Worm (Caenorhabditis elegans) whole organism, L3 larva: ENCODE data around the gene nspc-5.

ENCODE experiments used
- R02D3.7 ChIP-seq: fragments of 150-350 bp; optimal IDR thresholded peaks from 2 replicates; lab custom pipeline; 2014; ENCODE audit warnings: missing biosample characterization, missing genetic modification characterization
- ZK546.5 ChIP-seq: sonication (generic microtip); optimal IDR thresholded peaks from 2 replicates; lab custom pipeline; 2017; ENCODE audit warnings: missing biosample characterization, missing genetic modification characterization
- aly-2 ChIP-seq: fragments of 150-350 bp; optimal IDR thresholded peaks from 2 replicates; lab custom pipeline; 2014; ENCODE audit warnings: missing biosample characterization, missing genetic modification characterization
- ceh-28 ChIP-seq: fragments of 150-350 bp; optimal IDR thresholded peaks from 2 replicates; lab custom pipeline; 2014; ENCODE audit warnings: missing biosample characterization, missing genetic modification reagents, missing genetic modification characterization
- ceh-9 ChIP-seq: sonication (generic microtip); optimal IDR thresholded peaks from 2 replicates; lab custom pipeline; 2018; ENCODE audit warnings: missing biosample characterization, missing genetic modification characterization
- daf-12 ChIP-seq: fragments of 150-350 bp; optimal IDR thresholded peaks from 2 replicates; lab custom pipeline; 2014; ENCODE audit warnings: missing biosample characterization, missing genetic modification reagents, missing genetic modification characterization
- egl-27 ChIP-seq: sonication (generic microtip); optimal IDR thresholded peaks from 4 replicates; lab custom pipeline; 2017; ENCODE audit warnings: missing biosample characterization, missing genetic modification reagents, missing genetic modification characterization
- egl-5 ChIP-seq: fragments of 150-350 bp; optimal IDR thresholded peaks from 2 replicates; lab custom pipeline; 2017; ENCODE audit warnings: missing biosample characterization, missing genetic modification reagents, missing genetic modification characterization, inconsistent platforms
- elt-1 ChIP-seq: fragments of 150-350 bp; optimal IDR thresholded peaks from 2 replicates; lab custom pipeline; 2014; ENCODE audit warnings: missing biosample characterization, missing genetic modification characterization
- fkh-10 ChIP-seq: sonication (generic microtip); optimal IDR thresholded peaks from 2 replicates; lab custom pipeline; 2017; ENCODE audit warnings: missing biosample characterization, missing genetic modification reagents, missing genetic modification characterization
- fkh-2 ChIP-seq: fragments of 150-350 bp; optimal IDR thresholded peaks from 2 replicates; lab custom pipeline; 2014; ENCODE audit warnings: missing biosample characterization, missing genetic modification reagents, missing genetic modification characterization
- fos-1 ChIP-seq: fragments of 150-350 bp; optimal IDR thresholded peaks from 2 replicates; lab custom pipeline; 2014; ENCODE audit warnings: missing biosample characterization, missing genetic modification characterization
- hmg-11 ChIP-seq: sonication (generic microtip); optimal IDR thresholded peaks from 2 replicates; lab custom pipeline; 2016; ENCODE audit warnings: missing genetic modification characterization, missing compliant biosample characterization
- jun-1 ChIP-seq: fragments of 150-350 bp; optimal IDR thresholded peaks from 2 replicates; lab custom pipeline; 2014; ENCODE audit warnings: missing biosample characterization, missing genetic modification reagents, missing genetic modification characterization
- lin-39 ChIP-seq: fragments of 150-350 bp; optimal IDR thresholded peaks from 2 replicates; lab custom pipeline; 2018; ENCODE audit warnings: missing biosample characterization, missing genetic modification reagents, missing genetic modification characterization
- lsy-12 ChIP-seq: sonication (generic microtip); optimal IDR thresholded peaks from 2 replicates; lab custom pipeline; 2016; ENCODE audit warnings: mild to moderate bottlenecking, missing genetic modification characterization, missing compliant biosample characterization
- mml-1 ChIP-seq: fragments of 150-350 bp; sonication (generic microtip); optimal IDR thresholded peaks from 3 replicates; lab custom pipeline; 2014; ENCODE audit warnings: missing biosample characterization, missing genetic modification characterization
- nfya-1 ChIP-seq: sonication (generic microtip); optimal IDR thresholded peaks from 2 replicates; lab custom pipeline; 2017; ENCODE audit warnings: missing genetic modification characterization, mild to moderate bottlenecking, missing compliant biosample characterization, antibody characterized with exemption, moderate library complexity; ENCODE audit not compliant: insufficient read depth
- nhr-11 ChIP-seq: fragments of 150-350 bp; optimal IDR thresholded peaks from 2 replicates; lab custom pipeline; 2014; ENCODE audit warnings: missing biosample characterization, missing genetic modification characterization
- nhr-12 ChIP-seq: fragments of 150-350 bp; optimal IDR thresholded peaks from 2 replicates; lab custom pipeline; 2014; ENCODE audit warnings: missing biosample characterization, missing genetic modification characterization
- nhr-23 ChIP-seq: fragments of 150-350 bp; optimal IDR thresholded peaks from 2 replicates; lab custom pipeline; 2014; ENCODE audit warnings: missing biosample characterization, missing genetic modification reagents, missing genetic modification characterization
- nhr-25 ChIP-seq: sonication (generic microtip); optimal IDR thresholded peaks from 2 replicates; lab custom pipeline; 2017; ENCODE audit warnings: missing biosample characterization, missing genetic modification characterization
- nhr-28 ChIP-seq: fragments of 150-350 bp; optimal IDR thresholded peaks from 2 replicates; lab custom pipeline; 2014; ENCODE audit warnings: missing biosample characterization, missing genetic modification characterization
- nhr-43 ChIP-seq: sonication (generic microtip); optimal IDR thresholded peaks from 2 replicates; lab custom pipeline; 2016; ENCODE audit warnings: mild to moderate bottlenecking, missing genetic modification characterization, missing compliant biosample characterization; ENCODE audit not compliant: poor library complexity, severe bottlenecking
- nhr-67 ChIP-seq: fragments of 150-350 bp; optimal IDR thresholded peaks from 2 replicates; lab custom pipeline; 2014; ENCODE audit warnings: missing biosample characterization, missing genetic modification characterization
- nhr-77 ChIP-seq: fragments of 150-350 bp; optimal IDR thresholded peaks from 2 replicates; lab custom pipeline; 2014; ENCODE audit warnings: missing biosample characterization, missing genetic modification characterization
- pha-4 ChIP-seq: fragments of 150-350 bp; optimal IDR thresholded peaks from 2 replicates; lab custom pipeline; 2014; ENCODE audit warnings: missing biosample characterization, missing genetic modification reagents, missing genetic modification characterization
- pqm-1 ChIP-seq: fragments of 150-350 bp; optimal IDR thresholded peaks from 2 replicates; lab custom pipeline; 2017; ENCODE audit warnings: missing biosample characterization, missing genetic modification characterization, inconsistent platforms
- skn-1 ChIP-seq: fragments of 150-350 bp; optimal IDR thresholded peaks from 2 replicates; lab custom pipeline; 2014; ENCODE audit warnings: missing biosample characterization, missing genetic modification characterization
- snpc-4 ChIP-seq: fragments of 150-350 bp; optimal IDR thresholded peaks from 2 replicates; lab custom pipeline; 2014; ENCODE audit warnings: missing biosample characterization, missing genetic modification characterization
- tbx-2 ChIP-seq: sonication (generic microtip); optimal IDR thresholded peaks from 2 replicates; lab custom pipeline; 2016; ENCODE audit warnings: mild to moderate bottlenecking, missing genetic modification characterization, missing compliant biosample characterization
- unc-39 ChIP-seq: sonication (generic microtip); optimal IDR thresholded peaks from 4 replicates; lab custom pipeline; 2017; ENCODE audit warnings: missing biosample characterization, missing genetic modification characterization
- unc-62 ChIP-seq: fragments of 150-350 bp; sonication (generic microtip); optimal IDR thresholded peaks from 4 replicates; lab custom pipeline; 2014; ENCODE audit warnings: missing biosample characterization, missing genetic modification reagents, missing genetic modification characterization
- zag-1 ChIP-seq: fragments of 150-350 bp; optimal IDR thresholded peaks from 2 replicates; lab custom pipeline; 2014; ENCODE audit warnings: missing biosample characterization, missing genetic modification characterization
- ztf-4 ChIP-seq: fragments of 150-350 bp; optimal IDR thresholded peaks from 2 replicates; lab custom pipeline; 2014; ENCODE audit warnings: missing biosample characterization, missing genetic modification characterization

Gene nspc-5

DNA sequence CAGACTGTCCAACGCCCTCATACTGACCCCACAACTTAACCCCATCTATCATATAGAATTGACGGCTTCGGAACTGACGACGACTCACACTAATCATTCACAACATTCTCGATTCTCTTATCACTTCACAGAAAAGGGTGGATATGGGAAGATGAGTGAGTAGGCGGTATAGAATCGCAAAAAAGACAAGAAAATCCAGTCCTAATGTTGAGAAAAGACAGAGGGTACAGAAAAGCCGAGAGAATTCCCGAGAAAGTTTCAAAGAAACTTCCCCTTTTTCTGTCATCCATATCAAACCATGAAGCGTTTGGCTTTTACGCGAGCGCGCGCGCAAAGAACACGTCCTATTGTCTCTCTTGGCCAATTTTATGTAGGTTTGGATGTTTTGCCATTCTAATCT, 34.3 kb upstream of the nspc-5 start:
- TF ChIP-seq elt-1 (tag; lab: Kevin White, UChicago) (no peak), nhr-23 (tag; lab: Kevin White, UChicago) (peak; percentile 71), nhr-43 (tag; lab: Kevin White, UChicago) (peak; percentile 60), lsy-12 (tag; lab: Kevin White, UChicago) (no peak), nhr-25 (tag; lab: Kevin White, UChicago) (peak; percentile 15), aly-2 (tag; lab: Kevin White, UChicago) (no peak)
- TF ChIP-seq, all 47 proteins: peak for 3

ce11 chrX:8507053-8507452, 31.5 kb upstream of the nspc-5 start:
- no peak for TF ChIP-seq ceh-28
- TF ChIP-seq nhr-12, result no peak
- peak; percentile 76 for TF ChIP-seq nhr-23 (tag; lab: Kevin White, UChicago)

DNA sequence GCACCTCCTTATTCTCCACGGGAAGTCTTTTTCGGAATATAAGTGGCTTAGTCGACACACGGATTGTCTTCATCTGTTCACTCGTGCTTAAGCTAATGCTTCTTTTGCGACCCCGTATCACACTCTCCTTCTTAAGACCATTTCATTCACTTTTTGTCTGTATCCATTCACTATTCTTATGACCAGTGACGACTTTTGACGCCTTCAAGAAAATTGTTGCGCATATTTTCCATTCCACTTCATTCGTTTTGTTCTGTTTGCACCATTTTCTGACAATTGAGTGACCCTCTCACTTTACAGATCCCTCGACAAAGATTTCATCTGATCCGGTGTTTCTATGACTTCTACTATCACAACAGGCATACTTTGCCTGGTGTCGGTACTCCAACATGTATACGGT, 30.9 kb upstream of the nspc-5 start, which contains the start of gene H03E18.1:
Gene H03E18.1, plus strand, starts transcription at position 301 of the 400 bp plus-strand sequence.
- no peak for TF ChIP-seq fkh-2
- no peak for TF ChIP-seq nfya-1 (tag; lab: Kevin White, UChicago)
- no peak for TF ChIP-seq hmg-11
- no peak for TF ChIP-seq unc-62 (GFP tag; lab: Kevin White, UChicago)
- no peak for TF ChIP-seq fos-1 (tag; lab: Kevin White, UChicago)
- TF ChIP-seq skn-1 (tag; lab: Kevin White, UChicago), result no peak
- no peak for TF ChIP-seq nhr-77 (tag; lab: Kevin White, UChicago)
- TF ChIP-seq nhr-67 (tag; lab: Kevin White, UChicago), result no peak
- no peak for TF ChIP-seq aly-2 (tag; lab: Kevin White, UChicago)
- TF ChIP-seq egl-5, result no peak
- no peak for TF ChIP-seq fkh-10 (GFP tag; lab: Kevin White, UChicago)
- no peak for TF ChIP-seq nhr-28 (tag; lab: Kevin White, UChicago)
- TF ChIP-seq egl-27 (tag; lab: Kevin White, UChicago), result no peak
- no peak for TF ChIP-seq snpc-4 (tag; lab: Kevin White, UChicago)
- no peak for TF ChIP-seq zag-1 (tag; lab: Kevin White, UChicago)
- TF ChIP-seq pqm-1 (tag; lab: Kevin White, UChicago), result no peak
- TF ChIP-seq daf-12 (tag; lab: Kevin White, UChicago), result no peak
- no peak for TF ChIP-seq lin-39

- no peak for TF ChIP-seq ceh-28
- no peak for TF ChIP-seq aly-2 (tag; lab: Kevin White, UChicago)
- TF ChIP-seq hmg-11, result no peak
- TF ChIP-seq snpc-4 (tag; lab: Kevin White, UChicago), result no peak
- no peak for TF ChIP-seq skn-1 (tag; lab: Kevin White, UChicago)
- TF ChIP-seq pqm-1 (tag; lab: Kevin White, UChicago), result no peak
- no peak for TF ChIP-seq tbx-2 (tag; lab: Kevin White, UChicago)
- TF ChIP-seq unc-39, result no peak
- TF ChIP-seq R02D3.7 (tag; lab: Kevin White, UChicago), result no peak
- no peak for TF ChIP-seq elt-1 (tag; lab: Kevin White, UChicago)
- no peak for TF ChIP-seq nhr-28 (tag; lab: Kevin White, UChicago)
- TF ChIP-seq nhr-67 (tag; lab: Kevin White, UChicago), result no peak
These were observed 29.4 kb upstream of the nspc-5 start for ce11 chrX:8509088-8509487.

DNA sequence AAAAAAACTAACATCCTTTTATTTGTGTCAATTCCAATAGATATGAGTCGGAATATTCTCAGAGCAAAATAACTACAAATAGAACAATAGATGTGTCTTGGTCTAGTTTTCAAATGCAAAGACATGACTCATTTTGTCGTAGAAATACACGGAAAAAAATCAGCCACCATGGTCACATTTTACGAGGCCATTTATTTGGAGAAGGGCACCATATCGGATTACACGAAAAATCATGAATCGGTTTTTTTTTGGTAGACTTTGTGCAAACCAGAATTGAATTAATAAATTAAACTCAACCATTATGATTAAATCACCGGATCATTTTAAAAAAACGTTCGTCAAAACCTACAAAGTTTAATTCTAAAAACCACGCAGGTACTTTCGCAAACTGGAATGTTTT, 18.1 kb upstream of the nspc-5 start, which contains the start of gene H03E18.2:
Gene H03E18.2, minus strand, starts transcription at position 101 of the 400 bp plus-strand sequence.
- TF ChIP-seq ceh-9 (tag; lab: Kevin White, UChicago) (no peak), snpc-4 (tag; lab: Kevin White, UChicago) (no peak), fos-1 (tag; lab: Kevin White, UChicago) (no peak), hmg-11 (no peak), pha-4 (tag; lab: Kevin White, UChicago) (no peak), lin-39 (no peak), ceh-28 (no peak), nfya-1 (tag; lab: Kevin White, UChicago) (no peak), fkh-2 (no peak), elt-1 (tag; lab: Kevin White, UChicago) (no peak), nhr-28 (tag; lab: Kevin White, UChicago) (no peak), unc-39 (no peak), ZK546.5 (tag; lab: Kevin White, UChicago) (no peak), nhr-23 (tag; lab: Kevin White, UChicago) (no peak), ztf-4 (tag; lab: Kevin White, UChicago) (no peak), egl-5 (no peak), jun-1 (tag; lab: Kevin White, UChicago) (no peak), nhr-77 (tag; lab: Kevin White, UChicago) (no peak), nhr-11 (no peak), mml-1 (no peak)
